Fruit fly (Drosophila melanogaster) whole organism, embryonic: Measurements from ENCODE around the gene CG4942.

Source experiments
- ATbp ChIP-seq: fragments of 200-800 bp; sonication (Bioruptor generic); optimal IDR thresholded peaks from 2 replicates; lab custom pipeline; 2017; ENCODE audit warnings: missing biosample characterization, mild to moderate bottlenecking, missing genetic modification characterization, missing genetic modification reagents
- Atf6 ChIP-seq: fragments of 200-800 bp; sonication (Bioruptor generic); IDR thresholded peaks from 2 replicates; pipeline ENCODE4 v1.3.6; 2022; ENCODE audit warnings: missing biosample characterization, missing genetic modification characterization
- Bteb2 ChIP-seq: fragments of 200-800 bp; sonication (Bioruptor generic); optimal IDR thresholded peaks from 2 replicates; lab custom pipeline; 2016; ENCODE audit warnings: missing biosample characterization, missing genetic modification characterization
- CG10267 ChIP-seq: fragments of 200-800 bp; sonication (Bioruptor generic); optimal IDR thresholded peaks from 2 replicates; lab custom pipeline; 2018; ENCODE audit warnings: missing biosample characterization, mild to moderate bottlenecking, missing genetic modification characterization, moderate library complexity
- CG10565 ChIP-seq: fragments of 200-800 bp; sonication (Bioruptor generic); optimal IDR thresholded peaks from 3 replicates; lab custom pipeline; 2016; ENCODE audit warnings: missing biosample characterization, mild to moderate bottlenecking, missing genetic modification characterization
- CG11093 ChIP-seq: fragments of 200-800 bp; sonication (Bioruptor generic); IDR thresholded peaks from 3 replicates; pipeline ENCODE4 v1.3.6; 2022; ENCODE audit warnings: missing biosample characterization, missing genetic modification characterization
- CG11504 ChIP-seq: fragments of 200-800 bp; sonication (Bioruptor generic); optimal IDR thresholded peaks from 3 replicates; lab custom pipeline; 2019; ENCODE audit warnings: missing biosample characterization, mild to moderate bottlenecking, missing genetic modification characterization, moderate library complexity
- CG12155 ChIP-seq: fragments of 200-800 bp; sonication (Bioruptor generic); optimal IDR thresholded peaks from 3 replicates; lab custom pipeline; 2016; ENCODE audit warnings: missing biosample characterization, missing genetic modification characterization
- CG12942 ChIP-seq: fragments of 200-800 bp; sonication (Bioruptor generic); optimal IDR thresholded peaks from 3 replicates; lab custom pipeline; 2016; ENCODE audit warnings: missing biosample characterization, missing genetic modification characterization
- CG14014 ChIP-seq: fragments of 200-800 bp; sonication (Bioruptor generic); IDR thresholded peaks from 2 replicates; pipeline ENCODE4 v1.3.6; 2022; ENCODE audit warnings: missing biosample characterization, missing genetic modification characterization
- CG14860 ChIP-seq: fragments of 200-800 bp; sonication (Bioruptor generic); IDR thresholded peaks from 3 replicates; pipeline ENCODE4 v1.3.6; 2022; ENCODE audit warnings: missing biosample characterization, missing genetic modification characterization; ENCODE audit not compliant: partially characterized antibody
- CG14965 ChIP-seq: fragments of 200-800 bp; sonication (Bioruptor generic); optimal IDR thresholded peaks from 2 replicates; lab custom pipeline; 2016; ENCODE audit warnings: missing biosample characterization, missing genetic modification characterization, borderline replicate concordance
- CG15269 ChIP-seq: fragments of 200-800 bp; sonication (Bioruptor generic); optimal IDR thresholded peaks from 2 replicates; lab custom pipeline; 2018; ENCODE audit warnings: missing biosample characterization, mild to moderate bottlenecking, missing genetic modification characterization, moderate library complexity
- CG15601 ChIP-seq: fragments of 200-800 bp; sonication (Bioruptor generic); optimal IDR thresholded peaks from 3 replicates; lab custom pipeline; 2019; ENCODE audit warnings: missing biosample characterization, mild to moderate bottlenecking, missing genetic modification characterization, moderate library complexity
- CG15696 ChIP-seq: fragments of 200-800 bp; sonication (Bioruptor generic); optimal IDR thresholded peaks from 2 replicates; lab custom pipeline; 2019; ENCODE audit warnings: missing biosample characterization, mild to moderate bottlenecking, missing genetic modification characterization, moderate library complexity
- CG16815 ChIP-seq: fragments of 200-800 bp; sonication (Bioruptor generic); optimal IDR thresholded peaks from 3 replicates; lab custom pipeline; 2017; ENCODE audit warnings: missing biosample characterization, mild to moderate bottlenecking, missing genetic modification characterization
- CG30020 ChIP-seq: fragments of 200-800 bp; optimal IDR thresholded peaks from 2 replicates; lab custom pipeline; 2019; ENCODE audit warnings: missing biosample characterization, mild to moderate bottlenecking, missing genetic modification characterization, moderate library complexity
- CG30431 ChIP-seq: fragments of 200-800 bp; sonication (Bioruptor generic); optimal IDR thresholded peaks from 2 replicates; lab custom pipeline; 2017; ENCODE audit warnings: missing biosample characterization, missing genetic modification characterization
- CG31224 ChIP-seq: fragments of 200-800 bp; sonication (Bioruptor generic); IDR thresholded peaks from 2 replicates; pipeline ENCODE4 v1.3.6; 2022; ENCODE audit warnings: missing biosample characterization, missing genetic modification characterization
- CG31365 ChIP-seq: fragments of 200-800 bp; sonication (Bioruptor generic); optimal IDR thresholded peaks from 2 replicates; lab custom pipeline; 2018; ENCODE audit warnings: missing biosample characterization, mild to moderate bottlenecking, missing genetic modification characterization
- CG4282 ChIP-seq: fragments of 200-800 bp; sonication (Bioruptor generic); optimal IDR thresholded peaks from 2 replicates; lab custom pipeline; 2016; ENCODE audit warnings: missing biosample characterization, missing genetic modification characterization
- CG4730 ChIP-seq: fragments of 200-800 bp; sonication (Bioruptor generic); IDR thresholded peaks from 2 replicates; pipeline ENCODE4 v1.3.6; 2022; ENCODE audit warnings: missing biosample characterization, missing genetic modification characterization
- CG4854 ChIP-seq: fragments of 200-800 bp; sonication (Bioruptor generic); optimal IDR thresholded peaks from 2 replicates; lab custom pipeline; 2016; ENCODE audit warnings: missing biosample characterization, missing genetic modification characterization, inconsistent platforms
- CG5953 ChIP-seq: fragments of 200-800 bp; sonication (Bioruptor generic); IDR thresholded peaks from 2 replicates; pipeline ENCODE4 v1.3.6; 2022; ENCODE audit warnings: missing biosample characterization, missing genetic modification characterization
- CG8281 ChIP-seq: fragments of 200-800 bp; sonication (Bioruptor generic); optimal IDR thresholded peaks from 2 replicates; lab custom pipeline; 2018; ENCODE audit warnings: missing biosample characterization, mild to moderate bottlenecking, missing genetic modification characterization, moderate library complexity
- CG9797 ChIP-seq: fragments of 200-800 bp; sonication (Bioruptor generic); optimal IDR thresholded peaks from 3 replicates; lab custom pipeline; 2018; ENCODE audit warnings: missing biosample characterization, mild to moderate bottlenecking, missing genetic modification characterization
- Camta ChIP-seq: fragments of 200-800 bp; sonication (Bioruptor generic); optimal IDR thresholded peaks from 2 replicates; lab custom pipeline; 2016; ENCODE audit warnings: missing biosample characterization, missing genetic modification characterization
- Dip2 ChIP-seq: fragments of 200-800 bp; sonication (Bioruptor generic); IDR thresholded peaks from 2 replicates; pipeline ENCODE4 v1.3.6; 2022; ENCODE audit warnings: missing biosample characterization, missing genetic modification characterization
- Dip3 ChIP-seq: fragments of 200-800 bp; sonication (Bioruptor generic); optimal IDR thresholded peaks from 3 replicates; lab custom pipeline; 2016; ENCODE audit warnings: missing biosample characterization, missing genetic modification characterization
- HLH4C ChIP-seq: fragments of 200-800 bp; sonication (Bioruptor generic); IDR thresholded peaks from 3 replicates; pipeline ENCODE4 v1.3.6; 2022; ENCODE audit warnings: missing biosample characterization, missing genetic modification characterization; ENCODE audit not compliant: partially characterized antibody
- Hmx ChIP-seq: fragments of 200-800 bp; sonication (Bioruptor generic); optimal IDR thresholded peaks from 2 replicates; lab custom pipeline; 2016; ENCODE audit warnings: missing biosample characterization, missing genetic modification characterization
- Hr3 ChIP-seq: fragments of 200-800 bp; sonication (Bioruptor generic); optimal IDR thresholded peaks from 3 replicates; lab custom pipeline; 2016; ENCODE audit warnings: missing biosample characterization, missing genetic modification characterization
- Lpt ChIP-seq: fragments of >200 bp; optimal IDR thresholded peaks from 2 replicates; lab custom pipeline; 2018; ENCODE audit warnings: missing biosample characterization, missing genetic modification characterization
- MTF-1 ChIP-seq: fragments of 200-800 bp; sonication (Bioruptor generic); optimal IDR thresholded peaks from 2 replicates; lab custom pipeline; 2018; ENCODE audit warnings: missing biosample characterization, mild to moderate bottlenecking, missing genetic modification characterization, borderline replicate concordance
- Spps ChIP-seq: fragments of 200-800 bp; sonication (Bioruptor generic); optimal IDR thresholded peaks from 2 replicates; lab custom pipeline; 2018; ENCODE audit warnings: missing biosample characterization, mild to moderate bottlenecking, missing genetic modification characterization
- Sry-β ChIP-seq: fragments of 200-800 bp; sonication (Bioruptor generic); optimal IDR thresholded peaks from 2 replicates; lab custom pipeline; 2018; ENCODE audit warnings: missing biosample characterization, mild to moderate bottlenecking, missing genetic modification characterization, moderate library complexity
- YL-1 ChIP-seq: fragments of 200-800 bp; sonication (Bioruptor generic); optimal IDR thresholded peaks from 3 replicates; lab custom pipeline; 2017; ENCODE audit warnings: missing biosample characterization, mild to moderate bottlenecking, missing genetic modification characterization
- ap ChIP-seq: fragments of 200-800 bp; sonication (Bioruptor generic); IDR thresholded peaks from 2 replicates; pipeline ENCODE4 v1.3.6; 2022; ENCODE audit warnings: missing biosample characterization, missing genetic modification characterization
- esg ChIP-seq: fragments of 200-800 bp; sonication (Bioruptor generic); conservative IDR thresholded peaks from 2 replicates; pipeline ENCODE4 v1.3.6; 2022; ENCODE audit warnings: missing biosample characterization, missing genetic modification characterization
- gcm ChIP-seq: fragments of 200-800 bp; sonication (Bioruptor generic); optimal IDR thresholded peaks from 2 replicates; lab custom pipeline; 2019; ENCODE audit warnings: missing biosample characterization, mild to moderate bottlenecking, missing genetic modification characterization, moderate library complexity
- gsb ChIP-seq: fragments of 200-800 bp; sonication (Bioruptor generic); IDR thresholded peaks from 2 replicates; pipeline ENCODE4 v1.3.6; 2022; ENCODE audit warnings: missing biosample characterization, missing genetic modification characterization
- ham ChIP-seq: fragments of 200-800 bp; sonication (Bioruptor generic); IDR thresholded peaks from 2 replicates; pipeline ENCODE4 v1.3.6; 2022; ENCODE audit warnings: missing biosample characterization, missing genetic modification characterization
- knrl ChIP-seq: fragments of 200-800 bp; sonication (Bioruptor generic); IDR thresholded peaks from 3 replicates; pipeline ENCODE4 v1.3.6; 2022; ENCODE audit warnings: missing biosample characterization, missing genetic modification characterization; ENCODE audit not compliant: partially characterized antibody
- maf-S ChIP-seq: fragments of 200-800 bp; sonication (Bioruptor generic); optimal IDR thresholded peaks from 2 replicates; lab custom pipeline; 2016; ENCODE audit warnings: missing biosample characterization, missing genetic modification characterization
- pfk ChIP-seq: fragments of 200-800 bp; sonication (Bioruptor generic); optimal IDR thresholded peaks from 2 replicates; lab custom pipeline; 2018; ENCODE audit warnings: missing biosample characterization, mild to moderate bottlenecking, missing genetic modification characterization, moderate library complexity
- pum ChIP-seq: fragments of 200-800 bp; sonication (Bioruptor generic); optimal IDR thresholded peaks from 2 replicates; lab custom pipeline; 2016; ENCODE audit warnings: missing biosample characterization, missing genetic modification characterization
- scrt ChIP-seq: fragments of 200-800 bp; sonication (Bioruptor generic); optimal IDR thresholded peaks from 2 replicates; lab custom pipeline; 2018; ENCODE audit warnings: missing biosample characterization, mild to moderate bottlenecking, missing genetic modification characterization, moderate library complexity
- twi ChIP-seq: fragments of 200-800 bp; optimal IDR thresholded peaks from 2 replicates; lab custom pipeline; 2019; ENCODE audit warnings: missing biosample characterization, mild to moderate bottlenecking, missing genetic modification characterization, moderate library complexity
- unc-4 ChIP-seq: fragments of 200-800 bp; sonication (Bioruptor generic); IDR thresholded peaks from 2 replicates; pipeline ENCODE4 v1.3.6; 2022; ENCODE audit warnings: missing biosample characterization, missing genetic modification characterization; ENCODE audit not compliant: partially characterized antibody
- usp ChIP-seq: fragments of >200 bp; optimal IDR thresholded peaks from 2 replicates; lab custom pipeline; 2017; ENCODE audit warnings: missing biosample characterization, missing genetic modification characterization
- zf30C ChIP-seq: fragments of 200-800 bp; sonication (Bioruptor generic); optimal IDR thresholded peaks from 3 replicates; lab custom pipeline; 2018; ENCODE audit warnings: missing biosample characterization, mild to moderate bottlenecking, missing genetic modification characterization

Gene CG4942

DNA sequence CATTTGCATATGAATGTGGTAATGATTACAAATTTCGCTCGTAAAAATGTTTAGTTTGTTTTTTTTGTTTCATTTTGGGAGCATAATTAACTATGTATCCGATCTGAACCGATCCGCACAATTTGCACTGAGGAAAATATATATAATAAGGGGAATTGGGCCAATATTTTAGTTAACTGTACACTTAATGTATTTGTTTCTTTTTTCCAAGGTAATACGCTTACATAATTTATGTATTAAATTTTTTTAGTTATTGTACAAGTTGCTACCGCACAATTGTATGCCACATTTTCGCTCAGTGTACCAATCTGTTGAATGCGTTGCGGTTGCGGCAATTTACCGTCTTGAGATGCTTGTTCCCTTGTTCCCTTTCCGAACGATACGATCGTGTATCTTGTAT lies 47.2 kb upstream of the CG4942 start (continued):
- TF ChIP-seq ham (GFP tag; lab: Robert Waterston, UW) (0 out of 2 replicates have a peak, but pooled peaks have one; percentile 44), Sry-β (no peak), knrl (no peak), esg (GFP tag; lab: Robert Waterston, UW) (peak; percentile 91), unc-4 (GFP tag; lab: Robert Waterston, UW) (no peak), CG30020 (tag; lab: Kevin White, UChicago) (peak; percentile 40), CG9797 (GFP tag; lab: Kevin White, UChicago) (no peak), Camta (peak; percentile 87), CG11504 (tag; lab: Kevin White, UChicago) (peak; percentile 90), MTF-1 (no peak), CG14860 (GFP tag; lab: Robert Waterston, UW) (no peak), Dip3 (peak; percentile 69), CG31365 (tag; lab: Kevin White, UChicago) (peak; percentile 32), scrt (GFP tag; lab: Kevin White, UChicago) (peak; percentile 70), CG15696 (tag; lab: Kevin White, UChicago) (peak; percentile 86), CG15601 (tag; lab: Kevin White, UChicago) (peak; percentile 75), CG15269 (tag; lab: Kevin White, UChicago) (peak; percentile 84), pfk (GFP tag; lab: Kevin White, UChicago) (no peak), pum (GFP tag; lab: Kevin White, UChicago) (peak; percentile 79), Bteb2 (GFP tag; lab: Kevin White, UChicago) (peak; percentile 75), twi (tag; lab: Kevin White, UChicago) (peak; percentile 57), CG16815 (GFP tag; lab: Kevin White, UChicago) (peak; percentile 50), usp (no peak), CG14014 (peak; percentile 88), CG30431 (peak; percentile 59), zf30C (GFP tag; lab: Kevin White, UChicago) (peak; percentile 59), CG4730 (peak; percentile 89), CG4854 (peak; percentile 68), CG12155 (GFP tag; lab: Kevin White, UChicago) (peak; percentile 72), gsb (peak; percentile 81), ATbp (peak; percentile 82), Hr3 (peak; percentile 81), CG11093 (GFP tag; lab: Robert Waterston, UW) (peak; percentile 91), gcm (GFP tag; lab: Kevin White, UChicago) (peak; percentile 73), CG5953 (GFP tag; lab: Robert Waterston, UW) (peak; percentile 82), CG31224 (GFP tag; lab: Robert Waterston, UW) (peak; percentile 82), CG8281 (peak; percentile 67), Atf6 (GFP tag; lab: Robert Waterston, UW) (peak; percentile 83), CG12942 (GFP tag; lab: Kevin White, UChicago) (peak; percentile 72), HLH4C (no peak), CG4282 (peak; percentile 45), Spps (tag; lab: Kevin White, UChicago) (peak; percentile 47), Dip2 (GFP tag; lab: Robert Waterston, UW) (0 out of 2 replicates have a peak, but pooled peaks have one; percentile 20), ap (GFP tag; lab: Robert Waterston, UW) (peak; percentile 84), Hmx (GFP tag; lab: Kevin White, UChicago) (peak; percentile 67), CG10267 (tag; lab: Kevin White, UChicago) (peak; percentile 78), YL-1 (GFP tag; lab: Kevin White, UChicago) (no peak), CG10565 (GFP tag; lab: Kevin White, UChicago) (peak; percentile 20), maf-S (peak; percentile 63), CG14965 (GFP tag; lab: Kevin White, UChicago) (peak; percentile 37), Lpt (GFP tag; lab: Kevin White, UChicago) (no peak)
